Fruit fly (Drosophila melanogaster) whole organism, adult: ENCODE data around the gene Dis3.

Experiments used
- CG11617 ChIP-seq: fragments of 200-800 bp; sonication (Bioruptor generic); optimal IDR thresholded peaks from 2 replicates; lab custom pipeline; 2017; ENCODE audit warnings: mild to moderate bottlenecking, missing biosample characterization, missing genetic modification reagents, missing genetic modification characterization
- CG12768 ChIP-seq: fragments of 200-800 bp; sonication (Bioruptor generic); optimal IDR thresholded peaks from 2 replicates; lab custom pipeline; 2017; ENCODE audit warnings: missing biosample characterization, missing genetic modification characterization, mild to moderate bottlenecking, moderate library complexity, missing genetic modification reagents
- CG14711 ChIP-seq: fragments of 200-800 bp; sonication (Bioruptor generic); optimal IDR thresholded peaks from 2 replicates; lab custom pipeline; 2018; ENCODE audit warnings: missing biosample characterization, mild to moderate bottlenecking, missing genetic modification characterization, moderate library complexity
- CG5204 ChIP-seq: fragments of 200-800 bp; sonication (Bioruptor generic); optimal IDR thresholded peaks from 2 replicates; lab custom pipeline; 2016; ENCODE audit warnings: missing biosample characterization, missing genetic modification characterization
- CG7045 ChIP-seq: fragments of 200-800 bp; sonication (Bioruptor generic); optimal IDR thresholded peaks from 2 replicates; lab custom pipeline; 2017; ENCODE audit warnings: missing biosample characterization, mild to moderate bottlenecking, missing genetic modification characterization
- CG7101 ChIP-seq: fragments of 200-800 bp; sonication (Bioruptor generic); optimal IDR thresholded peaks from 2 replicates; lab custom pipeline; 2018; ENCODE audit warnings: missing biosample characterization, mild to moderate bottlenecking, missing genetic modification characterization, moderate library complexity
- kay ChIP-seq: fragments of 200-800 bp; sonication (Bioruptor generic); peaks from one replicate; lab custom pipeline; 2016; ENCODE audit warnings: missing biosample characterization, missing genetic modification characterization, borderline replicate concordance
- ovo ChIP-seq: fragments of 200-800 bp; sonication (Bioruptor generic); optimal IDR thresholded peaks from 2 replicates; lab custom pipeline; 2016; ENCODE audit warnings: missing biosample characterization, missing genetic modification characterization
- pad ChIP-seq: fragments of 200-800 bp; sonication (Bioruptor generic); optimal IDR thresholded peaks from 3 replicates; lab custom pipeline; 2017; ENCODE audit warnings: missing biosample characterization, missing genetic modification characterization, mild to moderate bottlenecking, moderate library complexity, missing genetic modification reagents
- toe ChIP-seq: fragments of 200-800 bp; sonication (Bioruptor generic); optimal IDR thresholded peaks from 2 replicates; lab custom pipeline; 2016; ENCODE audit warnings: missing biosample characterization, missing genetic modification characterization

- TF ChIP-seq kay (GFP tag; lab: Kevin White, UChicago), result no peak
- TF ChIP-seq pad (GFP tag; lab: Kevin White, UChicago), result no peak
- TF ChIP-seq CG11617 (GFP tag; lab: Kevin White, UChicago), result no peak
- no peak for TF ChIP-seq toe (GFP tag; lab: Kevin White, UChicago)
- no peak for TF ChIP-seq CG5204
- TF ChIP-seq ovo (GFP tag; lab: Kevin White, UChicago), result no peak
- TF ChIP-seq CG7101 (tag; lab: Kevin White, UChicago), result no peak
- no peak for TF ChIP-seq CG14711 (tag; lab: Kevin White, UChicago)
- TF ChIP-seq CG12768 (GFP tag; lab: Kevin White, UChicago), result no peak
- no peak for TF ChIP-seq CG7045
Observed at dm6 chr3R:24369268-24369667, 36.0 kb downstream of the Dis3 start, which contains the start of gene CG13614.
